In the genomic region with DNA sequence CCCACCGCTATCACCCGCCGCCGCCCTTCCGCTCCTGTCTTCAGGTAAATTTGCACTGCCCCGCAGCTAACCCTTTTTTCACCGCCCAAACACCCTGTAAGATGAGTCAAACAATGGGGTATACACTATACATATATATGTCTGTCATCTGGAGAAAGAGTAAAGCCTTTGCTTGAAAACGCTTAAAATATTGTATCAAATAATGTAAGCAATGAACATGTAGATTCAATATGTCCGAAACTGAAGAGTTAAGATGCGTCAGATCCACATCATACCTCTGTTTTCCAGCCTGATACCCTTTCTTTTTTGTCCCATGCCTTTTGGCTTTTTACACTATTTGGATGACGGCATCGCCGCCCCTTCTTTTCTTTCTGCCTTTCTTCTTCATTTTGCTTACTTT, we compare ENCODE assay signal across 6 fruit fly cellular contexts.
TF ChIP-seq lines count a peak whose summit lies in the region.

No protein-coding gene starts in this region.

- no peak for TF ChIP-seq CTCF in whole organism, embryonic (GFP tag; optimal IDR thresholded peaks at IDR 0.05; lab: Kevin White, UChicago)

TF ChIP-seq in whole organism, 6 proteins besides CTCF, POLR2A, EP300 and RAD21:
- TF ChIP-seq pan (optimal IDR thresholded peaks at IDR 0.05; lab: Kevin White, UChicago) (peak; percentile 50), EcR (GFP tag; optimal IDR thresholded peaks at IDR 0.05; lab: Kevin White, UChicago) (no peak), psq (optimal IDR thresholded peaks at IDR 0.05; lab: Kevin White, UChicago) (no peak), CG8478 (optimal IDR thresholded peaks at IDR 0.05; lab: Kevin White, UChicago) (no peak), Dll (optimal IDR thresholded peaks at IDR 0.05; lab: Kevin White, UChicago) (no peak), usp (GFP tag; optimal IDR thresholded peaks at IDR 0.05; lab: Kevin White, UChicago) (no peak)

TF ChIP-seq in whole organism, adult, 20 proteins besides CTCF, POLR2A, EP300 and RAD21:
- TF ChIP-seq bab1 (GFP tag; optimal IDR thresholded peaks at IDR 0.05; lab: Kevin White, UChicago) (peak; percentile 36), tj (GFP tag; optimal IDR thresholded peaks at IDR 0.05; lab: Kevin White, UChicago) (no peak), Mnt (GFP tag; optimal IDR thresholded peaks at IDR 0.05; lab: Kevin White, UChicago) (no peak)

TF ChIP-seq in whole organism, embryonic, 481 proteins besides CTCF, POLR2A, EP300 and RAD21 (continues in another document):
- TF ChIP-seq ase (GFP tag; IDR thresholded peaks at IDR 0.05; lab: Robert Waterston, UW) (0 out of 3 replicates have a peak, but pooled peaks have one; percentile 37), hbn (GFP tag; IDR thresholded peaks at IDR 0.05; lab: Robert Waterston, UW; ENCODE audit: partially characterized antibody) (no peak), sqz (GFP tag; optimal IDR thresholded peaks at IDR 0.05; lab: Kevin White, UChicago) (no peak), Abd-B (GFP tag; optimal IDR thresholded peaks at IDR 0.05; lab: Kevin White, UChicago) (peak; percentile 19), gsb (GFP tag; IDR thresholded peaks at IDR 0.05; lab: Robert Waterston, UW) (no peak), CG43689 (GFP tag; IDR thresholded peaks at IDR 0.05; lab: Robert Waterston, UW) (no peak), Ptx1 (GFP tag; IDR thresholded peaks at IDR 0.05; lab: Robert Waterston, UW) (peak; percentile 50), Sox102F (GFP tag; optimal IDR thresholded peaks at IDR 0.05; lab: Kevin White, UChicago) (peak; percentile 52), usp (GFP tag; optimal IDR thresholded peaks at IDR 0.05; lab: Kevin White, UChicago) (no peak), CG4424 (GFP tag; optimal IDR thresholded peaks at IDR 0.05; lab: Kevin White, UChicago) (peak; percentile 10), CG17829 (tag; optimal IDR thresholded peaks at IDR 0.05; lab: Kevin White, UChicago) (peak; percentile 8), sc (optimal IDR thresholded peaks at IDR 0.05; lab: Kevin White, UChicago) (no peak), sc (GFP tag; optimal IDR thresholded peaks at IDR 0.05; lab: Kevin White, UChicago) (no peak), wor (GFP tag; IDR thresholded peaks at IDR 0.05; lab: Robert Waterston, UW) (no peak), CG1602 (GFP tag; optimal IDR thresholded peaks at IDR 0.05; lab: Kevin White, UChicago) (no peak), tin (GFP tag; optimal IDR thresholded peaks at IDR 0.05; lab: Kevin White, UChicago) (peak; percentile 23), CG15269 (tag; optimal IDR thresholded peaks at IDR 0.05; lab: Kevin White, UChicago) (peak; percentile 38), CG14667 (GFP tag; IDR thresholded peaks at IDR 0.05; lab: Robert Waterston, UW) (0 out of 2 replicates have a peak, but pooled peaks have one; percentile 19), CG5953 (GFP tag; IDR thresholded peaks at IDR 0.05; lab: Robert Waterston, UW) (no peak)

TF ChIP-seq in whole organism, prepupa, 60 proteins besides CTCF, POLR2A, EP300 and RAD21 (continues in another document):
- TF ChIP-seq acj6 (GFP tag; optimal IDR thresholded peaks at IDR 0.05; lab: Kevin White, UChicago) = peak; percentile 51
- peak; percentile 50 for TF ChIP-seq CG11902 (GFP tag; optimal IDR thresholded peaks at IDR 0.05; lab: Kevin White, UChicago)
- TF ChIP-seq lz (GFP tag; optimal IDR thresholded peaks at IDR 0.05; lab: Kevin White, UChicago) = peak; percentile 72
- TF ChIP-seq Ets21C (GFP tag; optimal IDR thresholded peaks at IDR 0.05; lab: Kevin White, UChicago) = peak; percentile 65
- peak; percentile 65; the same call in 2 of the 3 replicates for TF ChIP-seq CG6163 (GFP tag; IDR thresholded peaks at IDR 0.05; lab: Robert Waterston, UW)
- TF ChIP-seq Eip78C (GFP tag; lab: Kevin White, UChicago) = peak; percentile 72
- TF ChIP-seq cyc (GFP tag; optimal IDR thresholded peaks at IDR 0.05; lab: Kevin White, UChicago) = peak; percentile 75
- no peak for TF ChIP-seq dac (GFP tag; optimal IDR thresholded peaks at IDR 0.05; lab: Kevin White, UChicago)
- TF ChIP-seq Eip93F (GFP tag; optimal IDR thresholded peaks at IDR 0.05; lab: Kevin White, UChicago) = no peak
- TF ChIP-seq Sox15 (GFP tag; optimal IDR thresholded peaks at IDR 0.05; lab: Kevin White, UChicago) = peak; percentile 39
- no peak for TF ChIP-seq fd85E (GFP tag; optimal IDR thresholded peaks at IDR 0.05; lab: Kevin White, UChicago)
- peak; percentile 80 for TF ChIP-seq Hr39 (GFP tag; optimal IDR thresholded peaks at IDR 0.05; lab: Kevin White, UChicago)
- TF ChIP-seq Lpt (GFP tag; optimal IDR thresholded peaks at IDR 0.05; lab: Kevin White, UChicago) = no peak
- peak; percentile 12 for TF ChIP-seq CG10631 (GFP tag; optimal IDR thresholded peaks at IDR 0.05; lab: Kevin White, UChicago)
- 0 out of 3 replicates have a peak, but pooled peaks have one; percentile 33 for TF ChIP-seq eg (GFP tag; IDR thresholded peaks at IDR 0.05; lab: Robert Waterston, UW)
- TF ChIP-seq CG1621 (tag; optimal IDR thresholded peaks at IDR 0.05; lab: Kevin White, UChicago) = no peak
- TF ChIP-seq Blimp-1 (GFP tag; optimal IDR thresholded peaks at IDR 0.05; lab: Kevin White, UChicago) = peak; percentile 10
- peak; percentile 21 for TF ChIP-seq CG8632 (GFP tag; optimal IDR thresholded peaks at IDR 0.05; lab: Kevin White, UChicago)
- peak; percentile 60 for TF ChIP-seq CG6792 (GFP tag; optimal IDR thresholded peaks at IDR 0.05; lab: Kevin White, UChicago)
- TF ChIP-seq fd59A (GFP tag; optimal IDR thresholded peaks at IDR 0.05; lab: Kevin White, UChicago) = no peak

TF ChIP-seq in whole organism, pupa, 21 proteins besides CTCF, POLR2A, EP300 and RAD21:
- TF ChIP-seq Pif1B (GFP tag; optimal IDR thresholded peaks at IDR 0.05; lab: Kevin White, UChicago) = peak; percentile 17
- TF ChIP-seq CG8301 (tag; optimal IDR thresholded peaks at IDR 0.05; lab: Kevin White, UChicago) = no peak
- TF ChIP-seq CG34367 (tag; optimal IDR thresholded peaks at IDR 0.05; lab: Kevin White, UChicago) = no peak
- no peak for TF ChIP-seq EcR (GFP tag; optimal IDR thresholded peaks at IDR 0.05; lab: Kevin White, UChicago)
- no peak for TF ChIP-seq gl (tag; optimal IDR thresholded peaks at IDR 0.05; lab: Kevin White, UChicago)
- TF ChIP-seq Ets98B (GFP tag; IDR thresholded peaks at IDR 0.05; lab: Robert Waterston, UW) = peak; percentile 37; the same call in 1 of the 2 replicates
- peak; percentile 14 for TF ChIP-seq CG15710 (tag; optimal IDR thresholded peaks at IDR 0.05; lab: Kevin White, UChicago)
- no peak for TF ChIP-seq CG8159 (tag; optimal IDR thresholded peaks at IDR 0.05; lab: Kevin White, UChicago)
- TF ChIP-seq CG12605 (GFP tag; IDR thresholded peaks at IDR 0.05; lab: Robert Waterston, UW) = no peak
- 0 out of 3 replicates have a peak, but pooled peaks have one; percentile 44 for TF ChIP-seq fd96Ca (GFP tag; IDR thresholded peaks at IDR 0.05; lab: Robert Waterston, UW)
- TF ChIP-seq Snoo (tag; optimal IDR thresholded peaks at IDR 0.05; lab: Kevin White, UChicago) = peak; percentile 50
- TF ChIP-seq CG14655 (GFP tag; optimal IDR thresholded peaks at IDR 0.05; lab: Kevin White, UChicago) = peak; percentile 11
- TF ChIP-seq CG10348 (GFP tag; IDR thresholded peaks at IDR 0.05; lab: Robert Waterston, UW) = no peak
- TF ChIP-seq CG32121 (GFP tag; IDR thresholded peaks at IDR 0.05; lab: Robert Waterston, UW) = 0 out of 2 replicates have a peak, but pooled peaks have one; percentile 15
- peak; percentile 62 for TF ChIP-seq Pif1A (GFP tag; optimal IDR thresholded peaks at IDR 0.05; lab: Kevin White, UChicago)
- TF ChIP-seq CG13204 (GFP tag; optimal IDR thresholded peaks at IDR 0.05; lab: Kevin White, UChicago) = no peak
- 0 out of 3 replicates have a peak, but pooled peaks have one; percentile 53 for TF ChIP-seq CG4496 (GFP tag; IDR thresholded peaks at IDR 0.05; lab: Robert Waterston, UW)
- peak; percentile 16 for TF ChIP-seq CG17806 (tag; optimal IDR thresholded peaks at IDR 0.05; lab: Kevin White, UChicago)
- peak; percentile 15 for TF ChIP-seq CG9948 (tag; optimal IDR thresholded peaks at IDR 0.05; lab: Kevin White, UChicago)
- TF ChIP-seq D1 (tag; optimal IDR thresholded peaks at IDR 0.05; lab: Kevin White, UChicago) = no peak
- TF ChIP-seq rn (GFP tag; IDR thresholded peaks at IDR 0.05; lab: Robert Waterston, UW) = 0 out of 2 replicates have a peak, but pooled peaks have one; percentile 18

TF ChIP-seq in whole organism, wandering third instar larva, 38 proteins besides CTCF, POLR2A, EP300 and RAD21 (continues in another document):
- TF ChIP-seq CG9705 (GFP tag; optimal IDR thresholded peaks at IDR 0.05; lab: Kevin White, UChicago) (no peak), ey (GFP tag; optimal IDR thresholded peaks at IDR 0.05; lab: Kevin White, UChicago) (peak; percentile 62), woc (GFP tag; optimal IDR thresholded peaks at IDR 0.05; lab: Kevin White, UChicago) (peak; percentile 27), rgr (GFP tag; optimal IDR thresholded peaks at IDR 0.05; lab: Kevin White, UChicago) (peak; percentile 64), h (GFP tag; optimal IDR thresholded peaks at IDR 0.05; lab: Kevin White, UChicago) (peak; percentile 74), pan (optimal IDR thresholded peaks at IDR 0.05; lab: Kevin White, UChicago) (no peak), jim (GFP tag; optimal IDR thresholded peaks at IDR 0.05; lab: Kevin White, UChicago) (no peak), Sp1 (GFP tag; optimal IDR thresholded peaks at IDR 0.05; lab: Kevin White, UChicago) (peak; percentile 61), N (GFP tag; optimal IDR thresholded peaks at IDR 0.05; lab: Kevin White, UChicago) (no peak), fru (GFP tag; optimal IDR thresholded peaks at IDR 0.05; lab: Kevin White, UChicago) (peak; percentile 62), HLH106 (tag; optimal IDR thresholded peaks at IDR 0.05; lab: Kevin White, UChicago) (peak; percentile 66), CrebA (GFP tag; optimal IDR thresholded peaks at IDR 0.05; lab: Kevin White, UChicago; ENCODE audit: borderline replicate concordance) (no peak), psq (GFP tag; optimal IDR thresholded peaks at IDR 0.05; lab: Kevin White, UChicago) (peak; percentile 57), Hnf4 (GFP tag; optimal IDR thresholded peaks at IDR 0.05; lab: Kevin White, UChicago) (peak; percentile 57), Hr78 (GFP tag; optimal IDR thresholded peaks at IDR 0.05; lab: Kevin White, UChicago) (no peak), Vsx2 (GFP tag; optimal IDR thresholded peaks at IDR 0.05; lab: Kevin White, UChicago; ENCODE audit: partially characterized antibody) (no peak), dmrt93B (GFP tag; optimal IDR thresholded peaks at IDR 0.05; lab: Kevin White, UChicago) (peak; percentile 1), tai (GFP tag; optimal IDR thresholded peaks at IDR 0.05; lab: Kevin White, UChicago) (peak; percentile 4), Mio (GFP tag; optimal IDR thresholded peaks at IDR 0.05; lab: Kevin White, UChicago) (no peak), Jra (GFP tag; optimal IDR thresholded peaks at IDR 0.05; lab: Kevin White, UChicago) (no peak), br (GFP tag; optimal IDR thresholded peaks at IDR 0.05; lab: Kevin White, UChicago) (peak; percentile 41), OdsH (GFP tag; optimal IDR thresholded peaks at IDR 0.05; lab: Kevin White, UChicago) (peak; percentile 55), foxo (GFP tag; optimal IDR thresholded peaks at IDR 0.05; lab: Kevin White, UChicago) (peak in 1 of 2 experiments; percentile 68), Hr83 (GFP tag; optimal IDR thresholded peaks at IDR 0.05; lab: Kevin White, UChicago; ENCODE audit: poor library complexity, severe bottlenecking) (no peak)
